Fruit fly (Drosophila melanogaster): ENCODE results near the gene CG31855.
A peak's percentile ranks its signal among the peaks of the same experiment; 100 is the strongest.

The CG31855 gene

DNA sequence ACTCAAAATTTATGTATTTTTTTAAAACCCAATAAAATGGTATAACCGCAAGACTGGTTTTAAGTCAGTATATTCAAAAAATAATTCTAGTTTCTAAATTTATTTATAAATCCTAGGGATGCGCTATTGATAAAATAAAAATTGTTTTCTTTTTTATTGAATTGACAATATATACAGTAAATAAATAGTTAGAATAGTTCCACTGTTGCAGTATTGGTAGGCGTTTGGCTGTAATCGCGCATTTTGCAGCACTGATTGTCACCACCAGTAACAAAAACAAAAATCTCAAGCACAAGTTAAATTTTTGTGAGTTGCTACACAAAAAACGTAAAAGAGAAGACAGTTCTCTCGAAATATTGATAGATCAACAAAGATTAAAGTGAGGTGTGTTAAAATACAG is at the start of gene CG31855:
CG31855 (plus strand) TSS at position 265 of the 400 bp plus-strand sequence.
- TF ChIP-seq rn (GFP tag; IDR thresholded peaks at IDR 0.05) = peak; percentile 41; the same call in 1 of the 2 replicates
- TF ChIP-seq CG13204 (GFP tag; optimal IDR thresholded peaks at IDR 0.05) = no peak
- peak; percentile 58 for TF ChIP-seq D1 (tag; optimal IDR thresholded peaks at IDR 0.05)
- TF ChIP-seq CG10348 (GFP tag; IDR thresholded peaks at IDR 0.05) = no peak
- TF ChIP-seq CG34367 (tag; optimal IDR thresholded peaks at IDR 0.05) = peak; percentile 59
- TF ChIP-seq CG4496 (GFP tag; IDR thresholded peaks at IDR 0.05) = peak; percentile 58; the same call in 2 of the 3 replicates
- TF ChIP-seq Ets98B (GFP tag; IDR thresholded peaks at IDR 0.05) = peak; percentile 83
- no peak for TF ChIP-seq EcR (GFP tag; optimal IDR thresholded peaks at IDR 0.05)
- peak; percentile 71 for TF ChIP-seq Pif1B (GFP tag; optimal IDR thresholded peaks at IDR 0.05)
- peak; percentile 63 for TF ChIP-seq CG12605 (GFP tag; IDR thresholded peaks at IDR 0.05)
- TF ChIP-seq CG14655 (GFP tag; optimal IDR thresholded peaks at IDR 0.05) = no peak
- peak; percentile 66 for TF ChIP-seq CG8159 (tag; optimal IDR thresholded peaks at IDR 0.05)
- peak; percentile 74 for TF ChIP-seq Snoo (tag; optimal IDR thresholded peaks at IDR 0.05)
- TF ChIP-seq CG32121 (GFP tag; IDR thresholded peaks at IDR 0.05) = peak; percentile 59
- TF ChIP-seq gl (tag; optimal IDR thresholded peaks at IDR 0.05) = peak; percentile 25
- TF ChIP-seq CG17806 (tag; optimal IDR thresholded peaks at IDR 0.05) = peak; percentile 65
- no peak; the same call in 2 of the 3 replicates for TF ChIP-seq fd96Ca (GFP tag; IDR thresholded peaks at IDR 0.05)
- TF ChIP-seq Pif1A (GFP tag; optimal IDR thresholded peaks at IDR 0.05) = peak; percentile 84
- TF ChIP-seq CG15710 (tag; optimal IDR thresholded peaks at IDR 0.05) = peak; percentile 76
- peak; percentile 65 for TF ChIP-seq CG8301 (tag; optimal IDR thresholded peaks at IDR 0.05)
- peak; percentile 39 for TF ChIP-seq CG9948 (tag; optimal IDR thresholded peaks at IDR 0.05)

DNA sequence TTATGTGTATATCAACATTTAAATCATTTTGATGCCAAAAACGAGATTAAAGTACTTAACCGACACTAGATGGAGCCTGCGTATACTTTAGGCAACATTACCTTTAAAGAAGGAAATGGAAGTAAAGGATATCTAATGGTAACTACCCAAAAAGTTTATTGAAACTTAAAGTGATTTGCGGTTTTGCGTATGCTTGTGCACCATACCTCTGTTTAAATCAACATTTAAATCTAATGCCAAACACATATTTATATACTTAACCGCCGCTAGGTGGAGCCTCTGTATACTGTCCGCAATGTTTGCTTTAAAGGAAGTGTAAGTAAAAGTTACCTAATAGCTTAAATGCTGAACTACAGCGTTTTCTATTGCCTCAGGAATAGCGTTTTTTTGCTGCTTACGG is 43.2 kb upstream of the CG31855 start:
- TF ChIP-seq CG32121 (GFP tag; IDR thresholded peaks at IDR 0.05) (no peak), CG4496 (GFP tag; IDR thresholded peaks at IDR 0.05) (no peak), CG8159 (tag; optimal IDR thresholded peaks at IDR 0.05) (no peak), CG15710 (tag; optimal IDR thresholded peaks at IDR 0.05) (no peak), CG8301 (tag; optimal IDR thresholded peaks at IDR 0.05) (no peak), Ets98B (GFP tag; IDR thresholded peaks at IDR 0.05) (no peak), gl (tag; optimal IDR thresholded peaks at IDR 0.05) (no peak), rn (GFP tag; IDR thresholded peaks at IDR 0.05) (no peak), CG9948 (tag; optimal IDR thresholded peaks at IDR 0.05) (no peak), D1 (tag; optimal IDR thresholded peaks at IDR 0.05) (no peak), CG34367 (tag; optimal IDR thresholded peaks at IDR 0.05) (no peak), CG12605 (GFP tag; IDR thresholded peaks at IDR 0.05) (no peak), fd96Ca (GFP tag; IDR thresholded peaks at IDR 0.05) (no peak), EcR (GFP tag; optimal IDR thresholded peaks at IDR 0.05) (no peak), Snoo (tag; optimal IDR thresholded peaks at IDR 0.05) (no peak), CG13204 (GFP tag; optimal IDR thresholded peaks at IDR 0.05) (no peak), CG10348 (GFP tag; IDR thresholded peaks at IDR 0.05) (no peak), Pif1B (GFP tag; optimal IDR thresholded peaks at IDR 0.05) (no peak), Pif1A (GFP tag; optimal IDR thresholded peaks at IDR 0.05) (no peak), CG14655 (GFP tag; optimal IDR thresholded peaks at IDR 0.05) (no peak)

DNA sequence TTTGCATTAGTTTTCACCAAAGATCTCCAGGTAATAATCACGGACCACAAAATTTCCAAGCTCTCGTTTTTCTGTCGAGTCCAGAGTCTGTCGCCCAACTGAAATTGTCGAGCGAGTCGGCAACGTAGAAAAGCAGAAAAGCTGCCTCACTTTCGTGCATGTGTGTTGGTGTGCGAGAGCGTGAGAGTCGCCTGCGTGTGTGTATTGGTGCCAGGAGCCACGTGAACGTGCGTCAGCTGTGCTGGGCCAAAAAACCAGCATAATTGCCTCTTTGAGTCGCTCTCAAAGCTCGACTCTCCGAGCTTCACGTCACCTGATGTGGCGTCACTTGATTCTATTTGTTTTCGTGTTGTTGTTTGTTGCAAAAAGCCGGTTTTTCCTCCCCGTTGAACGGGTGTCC is 38.0 kb upstream of the CG31855 start, which contains the start of gene hbt:
hbt (minus strand) TSS at position 101 of the 400 bp plus-strand sequence.
- TF ChIP-seq Snoo (tag; optimal IDR thresholded peaks at IDR 0.05) = no peak
- no peak for TF ChIP-seq fd96Ca (GFP tag; IDR thresholded peaks at IDR 0.05)

DNA sequence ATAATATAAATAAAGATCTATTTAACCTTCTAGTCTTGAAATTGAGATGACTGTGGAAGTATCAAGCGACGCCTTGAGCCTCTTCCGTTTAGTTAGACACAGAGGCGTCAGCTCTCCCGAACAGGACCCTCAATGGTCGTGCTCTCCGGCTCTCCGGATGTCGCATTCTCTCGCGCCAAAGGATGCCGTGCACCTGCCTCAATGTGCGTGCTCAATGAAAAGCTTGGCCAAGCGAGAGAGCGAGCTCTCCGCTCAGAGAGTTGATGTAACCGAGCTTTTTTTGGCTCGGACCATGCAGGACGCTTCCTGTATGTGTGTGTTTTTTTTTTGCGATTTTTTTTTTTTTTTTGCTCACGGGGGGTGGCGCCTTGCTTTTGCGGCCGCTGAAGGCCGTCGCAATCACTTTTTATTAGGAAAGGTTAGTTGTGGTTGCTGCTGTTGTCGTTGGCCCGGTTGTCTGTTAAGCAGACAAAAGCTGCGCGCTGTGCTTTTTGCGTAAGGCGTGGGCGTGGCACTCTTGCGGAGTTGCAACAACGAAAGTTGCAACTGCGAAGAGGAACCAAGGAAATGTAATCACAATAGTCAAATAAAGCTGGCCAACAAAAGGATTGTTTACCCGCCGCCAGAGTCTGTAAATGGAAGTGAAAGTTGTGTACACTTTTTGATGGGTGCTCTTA is 37.0 kb upstream of the CG31855 start:
- peak; percentile 74 for TF ChIP-seq CG12605 (GFP tag; IDR thresholded peaks at IDR 0.05)
- TF ChIP-seq CG13204 (GFP tag; optimal IDR thresholded peaks at IDR 0.05) = peak; percentile 16
- TF ChIP-seq CG10348 (GFP tag; IDR thresholded peaks at IDR 0.05) = no peak
- no peak for TF ChIP-seq CG15710 (tag; optimal IDR thresholded peaks at IDR 0.05)

DNA sequence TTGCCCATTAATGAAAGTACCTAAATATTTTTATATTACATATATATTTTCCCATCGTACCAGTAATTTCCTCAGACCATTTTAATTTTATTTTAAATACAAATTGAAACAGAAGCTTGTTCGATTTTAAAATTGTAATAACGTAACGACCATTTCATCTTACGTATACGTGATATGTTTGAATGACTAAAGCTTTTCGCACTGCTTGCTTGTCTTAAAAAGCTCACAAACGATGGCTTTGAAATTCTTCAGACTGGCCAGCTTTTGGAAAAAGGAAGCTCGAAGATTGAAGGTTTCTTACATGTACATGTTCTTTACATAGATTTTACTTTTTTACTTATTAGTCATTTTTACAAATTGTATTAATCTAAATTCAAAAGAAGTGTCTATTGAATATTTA is 36.3 kb upstream of the CG31855 start:
- TF ChIP-seq D1 (tag; optimal IDR thresholded peaks at IDR 0.05) (peak; percentile 16), CG15710 (tag; optimal IDR thresholded peaks at IDR 0.05) (no peak)

DNA sequence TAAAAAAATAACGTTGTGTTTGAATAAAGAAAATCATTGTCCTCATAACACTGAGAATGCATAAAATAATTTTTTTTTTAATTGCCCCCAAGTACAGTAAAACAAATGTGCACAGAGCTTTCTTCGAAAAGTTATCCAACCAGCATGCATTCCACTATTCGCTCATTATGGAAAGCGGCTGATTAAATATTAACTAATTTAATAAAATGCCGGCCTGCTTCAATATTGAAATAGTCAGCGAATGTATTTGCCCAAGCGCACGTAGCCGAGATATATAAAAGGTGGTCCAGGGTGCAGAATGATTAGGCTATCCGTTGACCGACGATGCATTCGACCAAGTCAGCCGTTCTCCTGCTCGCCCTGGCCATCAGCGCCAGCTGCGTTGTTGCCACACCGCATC is 21.5 kb upstream of the CG31855 start, which contains the start of gene CG16826:
CG16826 (plus strand) TSS at position 301 of the 400 bp plus-strand sequence.
- TF ChIP-seq EcR (GFP tag; optimal IDR thresholded peaks at IDR 0.05) = no peak
- no peak for TF ChIP-seq Ets98B (GFP tag; IDR thresholded peaks at IDR 0.05)
- no peak for TF ChIP-seq gl (tag; optimal IDR thresholded peaks at IDR 0.05)
- TF ChIP-seq CG9948 (tag; optimal IDR thresholded peaks at IDR 0.05) = no peak
- no peak for TF ChIP-seq Pif1A (GFP tag; optimal IDR thresholded peaks at IDR 0.05)
- no peak for TF ChIP-seq CG8159 (tag; optimal IDR thresholded peaks at IDR 0.05)
- no peak for TF ChIP-seq rn (GFP tag; IDR thresholded peaks at IDR 0.05)
- no peak for TF ChIP-seq CG8301 (tag; optimal IDR thresholded peaks at IDR 0.05)
- TF ChIP-seq Snoo (tag; optimal IDR thresholded peaks at IDR 0.05) = no peak
- no peak for TF ChIP-seq CG15710 (tag; optimal IDR thresholded peaks at IDR 0.05)
- TF ChIP-seq CG14655 (GFP tag; optimal IDR thresholded peaks at IDR 0.05) = no peak
- TF ChIP-seq CG17806 (tag; optimal IDR thresholded peaks at IDR 0.05) = no peak
- no peak for TF ChIP-seq CG10348 (GFP tag; IDR thresholded peaks at IDR 0.05)
- no peak for TF ChIP-seq CG4496 (GFP tag; IDR thresholded peaks at IDR 0.05)
- TF ChIP-seq CG12605 (GFP tag; IDR thresholded peaks at IDR 0.05) = no peak
- TF ChIP-seq Pif1B (GFP tag; optimal IDR thresholded peaks at IDR 0.05) = no peak

Data from whole organism, pupa.